Worm (Caenorhabditis elegans): ENCODE data around the gene F11E6.6.

F11E6.6 gene

ce11 chrIV:17431287-17431686 lies 34.5 kb downstream of the F11E6.6 start, which contains the start of gene lact-6:
Gene lact-6, minus strand, starts transcription at chrIV:17431387.
- no peak for TF ChIP-seq daf-12 (tag; optimal IDR thresholded peaks at IDR 0.05)
- TF ChIP-seq fos-1 (tag; optimal IDR thresholded peaks at IDR 0.05) = no peak
- TF ChIP-seq nhr-12 (tag; optimal IDR thresholded peaks at IDR 0.05) = no peak
- no peak for TF ChIP-seq tbx-2 (tag; optimal IDR thresholded peaks at IDR 0.05)
- TF ChIP-seq sea-2 (GFP tag; optimal IDR thresholded peaks at IDR 0.05) = no peak
- TF ChIP-seq elt-3 (tag; optimal IDR thresholded peaks at IDR 0.05) = no peak
- TF ChIP-seq elt-2 (tag; optimal IDR thresholded peaks at IDR 0.05) = no peak
- TF ChIP-seq egl-27 (tag; optimal IDR thresholded peaks at IDR 0.05) = no peak
- TF ChIP-seq nhr-77 (tag; optimal IDR thresholded peaks at IDR 0.05) = no peak
- TF ChIP-seq unc-62 (GFP tag; optimal IDR thresholded peaks at IDR 0.05) = no peak
- no peak for TF ChIP-seq skn-1 (tag; optimal IDR thresholded peaks at IDR 0.05)
- no peak for TF ChIP-seq nhr-25 (tag; optimal IDR thresholded peaks at IDR 0.05)
- no peak for TF ChIP-seq ama-1 (optimal IDR thresholded peaks at IDR 0.05)
- no peak for TF ChIP-seq nfya-1 (tag; optimal IDR thresholded peaks at IDR 0.05; ENCODE audit: insufficient read depth)

ce11 chrIV:17427423-17427822 lies 38.4 kb downstream of the F11E6.6 start, which contains the start of gene C06A12.3:
Gene C06A12.3, plus strand, starts transcription at chrIV:17427723.
- TF ChIP-seq eor-1 (tag; optimal IDR thresholded peaks at IDR 0.05) = no peak
- TF ChIP-seq lsy-12 (tag; optimal IDR thresholded peaks at IDR 0.05) = no peak
- TF ChIP-seq R02D3.7 (tag; optimal IDR thresholded peaks at IDR 0.05) = no peak
- no peak for TF ChIP-seq fkh-10 (GFP tag; optimal IDR thresholded peaks at IDR 0.05)
- no peak for TF ChIP-seq elt-3 (tag; optimal IDR thresholded peaks at IDR 0.05)
- TF ChIP-seq nhr-11 (tag; optimal IDR thresholded peaks at IDR 0.05) = no peak

ce11 chrIV:17426970-17427369 lies 38.8 kb downstream of the F11E6.6 start:
- no peak for TF ChIP-seq zag-1 (tag; optimal IDR thresholded peaks at IDR 0.05)
- peak; percentile 9 for TF ChIP-seq lin-39 (tag; optimal IDR thresholded peaks at IDR 0.05)
- TF ChIP-seq eor-1 (tag; optimal IDR thresholded peaks at IDR 0.05) = no peak
- TF ChIP-seq ceh-82 (tag; optimal IDR thresholded peaks at IDR 0.05) = no peak
- no peak for TF ChIP-seq fkh-2 (tag; optimal IDR thresholded peaks at IDR 0.05)
- TF ChIP-seq nhr-67 (tag; optimal IDR thresholded peaks at IDR 0.05) = no peak
- no peak for TF ChIP-seq ama-1 (optimal IDR thresholded peaks at IDR 0.05)
- TF ChIP-seq hmg-11 (tag; optimal IDR thresholded peaks at IDR 0.05) = peak; percentile 31
- no peak for TF ChIP-seq nhr-237 (tag; optimal IDR thresholded peaks at IDR 0.05)
- TF ChIP-seq pha-4 (tag; optimal IDR thresholded peaks at IDR 0.05) = peak; percentile 50
- TF ChIP-seq nhr-76 (tag; optimal IDR thresholded peaks at IDR 0.05) = no peak

ce11 chrIV:17417723-17418122 lies 48.1 kb downstream of the F11E6.6 start, which contains the start of gene npr-26:
Gene npr-26, minus strand, starts transcription at chrIV:17417823.
- TF ChIP-seq lsy-12 (tag; optimal IDR thresholded peaks at IDR 0.05) (no peak), nhr-76 (tag; optimal IDR thresholded peaks at IDR 0.05) (no peak), nhr-12 (tag; optimal IDR thresholded peaks at IDR 0.05) (no peak), nhr-11 (tag; optimal IDR thresholded peaks at IDR 0.05) (no peak), egl-27 (tag; optimal IDR thresholded peaks at IDR 0.05) (no peak), sea-2 (GFP tag; optimal IDR thresholded peaks at IDR 0.05) (no peak), nhr-77 (tag; optimal IDR thresholded peaks at IDR 0.05) (no peak), pha-4 (tag; optimal IDR thresholded peaks at IDR 0.05) (no peak), mml-1 (tag; optimal IDR thresholded peaks at IDR 0.05) (no peak), elt-2 (tag; optimal IDR thresholded peaks at IDR 0.05) (no peak), nhr-28 (tag; optimal IDR thresholded peaks at IDR 0.05) (no peak), egl-5 (tag; optimal IDR thresholded peaks at IDR 0.05) (no peak), hmg-11 (tag; optimal IDR thresholded peaks at IDR 0.05) (no peak), fos-1 (tag; optimal IDR thresholded peaks at IDR 0.05) (no peak)
